Worm (Caenorhabditis elegans): Measurements from ENCODE around the gene grl-27.

grl-27 gene

ce11 chrV:3535260-3535659, 40.4 kb downstream of the grl-27 start, which contains the start of gene nhr-221:
TSS of gene nhr-221 (minus strand) at chrV:3535360.
- TF ChIP-seq pqm-1 (tag; optimal IDR thresholded peaks at IDR 0.05) (no peak), mdl-1 (tag; optimal IDR thresholded peaks at IDR 0.05) (no peak), mml-1 (tag; optimal IDR thresholded peaks at IDR 0.05) (no peak), fkh-10 (GFP tag; optimal IDR thresholded peaks at IDR 0.05) (no peak), nhr-67 (tag; optimal IDR thresholded peaks at IDR 0.05) (no peak), nhr-23 (tag; optimal IDR thresholded peaks at IDR 0.05) (no peak), daf-12 (tag; optimal IDR thresholded peaks at IDR 0.05) (no peak), elt-2 (tag; optimal IDR thresholded peaks at IDR 0.05) (no peak), jun-1 (tag; optimal IDR thresholded peaks at IDR 0.05) (no peak), sea-2 (GFP tag; optimal IDR thresholded peaks at IDR 0.05) (no peak), fkh-2 (tag; optimal IDR thresholded peaks at IDR 0.05) (no peak), nhr-12 (tag; optimal IDR thresholded peaks at IDR 0.05) (no peak), ztf-11 (tag; optimal IDR thresholded peaks at IDR 0.05) (no peak)

- TF ChIP-seq nhr-76 (tag; optimal IDR thresholded peaks at IDR 0.05) (no peak), daf-12 (tag; optimal IDR thresholded peaks at IDR 0.05) (no peak), jun-1 (tag; optimal IDR thresholded peaks at IDR 0.05) (no peak)
Observed at ce11 chrV:3530403-3530802, 45.3 kb downstream of the grl-27 start, which contains the start of gene srbc-66. TSS of gene srbc-66 (plus strand) at chrV:3530703.

- TF ChIP-seq elt-2 (tag; optimal IDR thresholded peaks at IDR 0.05) (no peak), ceh-9 (tag; optimal IDR thresholded peaks at IDR 0.05) (no peak), nhr-43 (tag; optimal IDR thresholded peaks at IDR 0.05; ENCODE audit: poor library complexity, severe bottlenecking) (no peak), nhr-28 (tag; optimal IDR thresholded peaks at IDR 0.05) (no peak), fkh-2 (tag; optimal IDR thresholded peaks at IDR 0.05) (no peak), jun-1 (tag; optimal IDR thresholded peaks at IDR 0.05) (no peak), mml-1 (tag; optimal IDR thresholded peaks at IDR 0.05) (no peak), zag-1 (tag; optimal IDR thresholded peaks at IDR 0.05) (no peak)
Observed at ce11 chrV:3526882-3527281, 48.8 kb downstream of the grl-27 start, which contains the start of gene str-260. TSS of gene str-260 (plus strand) at chrV:3527182.
